Worm (Caenorhabditis elegans) whole organism, young adult: Measurements from ENCODE around the gene Y45G5AM.3.

Experiments used
- B0035.1 ChIP-seq: sonication (generic microtip); optimal IDR thresholded peaks from 2 replicates; lab custom pipeline; 2016; ENCODE audit warnings: missing genetic modification characterization, mild to moderate bottlenecking, missing compliant biosample characterization, missing genotype, missing genetic modification reagents
- F39B2.1 ChIP-seq: fragments of 200-800 bp; sonication (Bioruptor generic); IDR thresholded peaks from 2 replicates; pipeline ENCODE4 v1.3.6; 2022; ENCODE audit warnings: missing genetic modification reagents, missing genetic modification characterization, missing compliant biosample characterization
- F57C9.4 ChIP-seq: sonication (generic microtip); optimal IDR thresholded peaks from 2 replicates; lab custom pipeline; 2017; ENCODE audit warnings: mild to moderate bottlenecking, missing genetic modification characterization, missing compliant biosample characterization
- ceh-100 ChIP-seq: fragments of 200-800 bp; sonication (Bioruptor generic); IDR thresholded peaks from 2 replicates; pipeline ENCODE4 v1.3.6; 2022; ENCODE audit warnings: missing genetic modification reagents, missing genetic modification characterization, missing compliant biosample characterization
- mel-28 ChIP-seq: sonication (generic microtip); optimal IDR thresholded peaks from 2 replicates; lab custom pipeline; 2016; ENCODE audit warnings: borderline replicate concordance, mild to moderate bottlenecking, missing genetic modification characterization, missing compliant biosample characterization

- TF ChIP-seq F57C9.4 (tag; lab: Kevin White, UChicago) (no peak), B0035.1 (tag; lab: Kevin White, UChicago) (no peak), mel-28 (tag; lab: Kevin White, UChicago) (no peak), F39B2.1 (no peak), ceh-100 (GFP tag; lab: Robert Waterston, UW) (no peak)
Measured at ce11 chrV:4116071-4116470, 48.3 kb upstream of the Y45G5AM.3 start, which contains the start of gene T05B4.8.
